Worm (Caenorhabditis elegans): Measurements from ENCODE around the gene C09F12.3.

The C09F12.3 gene

DNA sequence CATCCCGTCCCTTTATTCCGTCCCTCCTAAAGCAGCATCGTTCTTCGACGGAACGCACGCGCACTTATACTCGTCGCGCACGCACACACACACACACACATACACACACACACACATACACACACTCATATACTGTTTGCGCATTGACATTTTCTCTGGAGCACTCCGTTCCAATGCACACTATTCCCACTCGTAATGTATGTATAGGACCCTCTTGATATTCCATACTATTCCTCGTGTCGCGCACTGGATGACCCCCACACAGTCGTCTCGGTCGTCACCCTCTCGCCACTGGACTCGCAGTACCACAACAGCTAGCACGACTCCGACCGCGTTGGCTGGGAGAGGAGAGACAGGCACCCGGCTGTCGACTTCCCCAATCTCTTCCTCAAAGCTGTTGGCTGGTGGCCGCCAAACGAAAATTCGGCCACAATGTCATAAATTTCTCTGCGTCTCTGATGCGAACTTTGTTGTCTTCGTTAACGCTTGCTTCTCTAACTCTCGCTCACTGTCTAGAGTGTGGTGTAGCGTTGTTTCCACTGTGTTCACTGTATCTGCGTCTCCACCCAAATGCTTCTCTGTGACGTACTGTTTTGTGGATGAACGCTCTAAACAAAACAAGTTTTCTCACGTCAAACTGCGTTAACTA is 11.5 kb downstream of the C09F12.3 start:
- TF ChIP-seq mab-5 (tag; optimal IDR thresholded peaks at IDR 0.05) (peak; percentile 65), nhr-77 (tag; optimal IDR thresholded peaks at IDR 0.05) (peak; percentile 13), ztf-11 (tag; optimal IDR thresholded peaks at IDR 0.05) (no peak), fos-1 (tag; optimal IDR thresholded peaks at IDR 0.05) (peak; percentile 59), egl-27 (tag; optimal IDR thresholded peaks at IDR 0.05) (peak; percentile 92), snpc-4 (tag; optimal IDR thresholded peaks at IDR 0.05) (peak; percentile 8), elt-1 (tag; optimal IDR thresholded peaks at IDR 0.05) (no peak), blmp-1 (tag; optimal IDR thresholded peaks at IDR 0.05; ENCODE audit: insufficient read depth) (peak; percentile 52), nhr-23 (tag; optimal IDR thresholded peaks at IDR 0.05) (no peak), nhr-129 (tag; optimal IDR thresholded peaks at IDR 0.05) (peak; percentile 92), sma-9 (GFP tag; optimal IDR thresholded peaks at IDR 0.05) (peak; percentile 83), sma-9 (tag; optimal IDR thresholded peaks at IDR 0.05) (peak; percentile 43), ztf-1 (GFP tag; conservative IDR thresholded peaks at IDR 0.05) (no peak), ceh-16 (tag; optimal IDR thresholded peaks at IDR 0.05) (peak; percentile 41), unc-62 (GFP tag; optimal IDR thresholded peaks at IDR 0.05) (peak; percentile 48), nhr-12 (tag; optimal IDR thresholded peaks at IDR 0.05) (no peak), ztf-4 (tag; optimal IDR thresholded peaks at IDR 0.05) (peak; percentile 73), nhr-237 (tag; optimal IDR thresholded peaks at IDR 0.05) (peak; percentile 22), unc-39 (tag; optimal IDR thresholded peaks at IDR 0.05) (peak; percentile 9), unc-55 (GFP tag; optimal IDR thresholded peaks at IDR 0.05) (peak; percentile 88), zag-1 (tag; optimal IDR thresholded peaks at IDR 0.05) (peak; percentile 92), nhr-25 (tag; optimal IDR thresholded peaks at IDR 0.05) (peak; percentile 93), lin-11 (tag; optimal IDR thresholded peaks at IDR 0.05) (peak; percentile 31), sem-4 (tag; optimal IDR thresholded peaks at IDR 0.05) (peak; percentile 96), ceh-82 (tag; optimal IDR thresholded peaks at IDR 0.05) (peak; percentile 58), mdl-1 (tag; optimal IDR thresholded peaks at IDR 0.05) (peak; percentile 86 to 92), nhr-21 (tag; optimal IDR thresholded peaks at IDR 0.05) (peak; percentile 90), aly-2 (tag; optimal IDR thresholded peaks at IDR 0.05) (no peak), gmeb-1 (tag; optimal IDR thresholded peaks at IDR 0.05) (peak; percentile 66), F13H6.1 (tag; optimal IDR thresholded peaks at IDR 0.05) (peak; percentile 99), nhr-6 (tag; optimal IDR thresholded peaks at IDR 0.05) (peak; percentile 82), C34F6.9 (tag; optimal IDR thresholded peaks at IDR 0.05) (peak; percentile 93), ZK546.5 (tag; optimal IDR thresholded peaks at IDR 0.05) (peak; percentile 37), nhr-11 (tag; optimal IDR thresholded peaks at IDR 0.05) (peak; percentile 32), nhr-10 (tag; optimal IDR thresholded peaks at IDR 0.05) (no peak), elt-3 (tag; optimal IDR thresholded peaks at IDR 0.05) (no peak), lin-13 (GFP tag; optimal IDR thresholded peaks at IDR 0.05) (peak; percentile 78), lsy-2 (tag; optimal IDR thresholded peaks at IDR 0.05) (peak; percentile 67 to 82), sma-3 (GFP tag; optimal IDR thresholded peaks at IDR 0.05) (peak; percentile 93), peb-1 (tag; optimal IDR thresholded peaks at IDR 0.05) (peak; percentile 37), crh-2 (tag; optimal IDR thresholded peaks at IDR 0.05) (peak; percentile 80), ama-1 (optimal IDR thresholded peaks at IDR 0.05) (no peak), Y55F3AM.14 (GFP tag; optimal IDR thresholded peaks at IDR 0.05) (peak; percentile 83), lin-39 (tag; optimal IDR thresholded peaks at IDR 0.05) (peak; percentile 30)

DNA sequence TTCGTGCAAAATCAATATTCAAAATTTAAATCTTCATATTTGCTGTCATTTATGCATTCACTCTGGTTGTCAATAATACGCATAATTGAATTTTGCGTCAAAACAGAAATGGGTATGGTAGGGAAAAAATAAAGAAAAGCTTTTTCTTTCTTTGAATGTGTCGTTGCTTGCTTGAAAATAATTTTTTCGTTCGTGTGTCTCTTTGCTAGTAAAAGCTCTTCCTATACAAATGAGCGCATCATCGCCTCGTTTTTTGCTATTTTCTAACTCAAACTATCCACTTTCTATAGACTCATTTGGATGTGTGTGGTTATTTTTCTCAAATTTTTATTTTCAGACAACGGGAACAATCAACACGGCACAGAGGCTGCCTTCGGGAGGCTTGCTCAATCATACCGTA is 14.1 kb downstream of the C09F12.3 start, which contains the start of gene ldb-1:
ldb-1 (plus strand) TSS at position 301 of the 400 bp plus-strand sequence.
- TF ChIP-seq ztf-11 (tag; optimal IDR thresholded peaks at IDR 0.05) (no peak), nhr-23 (tag; optimal IDR thresholded peaks at IDR 0.05) (no peak), egl-27 (tag; optimal IDR thresholded peaks at IDR 0.05) (no peak), lin-11 (tag; optimal IDR thresholded peaks at IDR 0.05) (no peak), nhr-10 (tag; optimal IDR thresholded peaks at IDR 0.05) (no peak), lin-39 (tag; optimal IDR thresholded peaks at IDR 0.05) (no peak), nhr-6 (tag; optimal IDR thresholded peaks at IDR 0.05) (no peak), fos-1 (tag; optimal IDR thresholded peaks at IDR 0.05) (no peak), mbf-1 (tag; optimal IDR thresholded peaks at IDR 0.05) (no peak), alr-1 (tag; optimal IDR thresholded peaks at IDR 0.05) (no peak), lsy-2 (tag; optimal IDR thresholded peaks at IDR 0.05) (no peak), mdl-1 (tag; optimal IDR thresholded peaks at IDR 0.05) (no peak), elt-3 (tag; optimal IDR thresholded peaks at IDR 0.05) (no peak), zag-1 (tag; optimal IDR thresholded peaks at IDR 0.05) (no peak), nhr-12 (tag; optimal IDR thresholded peaks at IDR 0.05) (no peak), snpc-4 (tag; optimal IDR thresholded peaks at IDR 0.05) (no peak), sem-4 (tag; optimal IDR thresholded peaks at IDR 0.05) (no peak), gmeb-1 (tag; optimal IDR thresholded peaks at IDR 0.05) (no peak)

Measured in whole organism, L2 larva.